Worm (Caenorhabditis elegans) whole organism, mixed stage, embryonic: ENCODE results near the gene sart-3.
A peak's percentile ranks its signal among the peaks of the same experiment; 100 is the strongest.

ENCODE experiments used
- M03D4.4 ChIP-seq: sonication (generic microtip); optimal IDR thresholded peaks from 2 replicates; lab custom pipeline; 2017; ENCODE audit warnings: mild to moderate bottlenecking, missing genetic modification characterization, missing compliant biosample characterization
- blmp-1 ChIP-seq: fragments of 150-350 bp; optimal IDR thresholded peaks from 2 replicates; lab custom pipeline; 2014; ENCODE audit warnings: missing biosample characterization, missing genetic modification characterization
- ceh-39 ChIP-seq: fragments of 150-350 bp; optimal IDR thresholded peaks from 2 replicates; lab custom pipeline; 2014; ENCODE audit warnings: missing biosample characterization, missing genetic modification characterization
- ceh-83 ChIP-seq: fragments of 200-800 bp; sonication (Bioruptor generic); optimal IDR thresholded peaks from 2 replicates; lab custom pipeline; 2018; ENCODE audit warnings: mild to moderate bottlenecking, missing genetic modification characterization, missing compliant biosample characterization
- ces-1 ChIP-seq: fragments of 150-350 bp; optimal IDR thresholded peaks from 2 replicates; lab custom pipeline; 2014; ENCODE audit warnings: missing biosample characterization, missing genetic modification reagents, missing genetic modification characterization
- cnd-1 ChIP-seq: fragments of 200-800 bp; sonication (Bioruptor generic); optimal IDR thresholded peaks from 2 replicates; lab custom pipeline; 2018; ENCODE audit warnings: mild to moderate bottlenecking, missing genetic modification characterization, missing compliant biosample characterization
- drap-1 ChIP-seq: fragments of 200-800 bp; sonication (Bioruptor generic); optimal IDR thresholded peaks from 3 replicates; lab custom pipeline; 2018; ENCODE audit warnings: mild to moderate bottlenecking, missing genetic modification characterization, missing compliant biosample characterization
- elt-1 ChIP-seq: sonication (generic microtip); optimal IDR thresholded peaks from 2 replicates; lab custom pipeline; 2017; ENCODE audit warnings: missing genetic modification characterization, mild to moderate bottlenecking, missing compliant biosample characterization, antibody characterized with exemption, moderate library complexity, borderline replicate concordance; ENCODE audit not compliant: insufficient read depth
- elt-3 ChIP-seq: fragments of 150-350 bp; optimal IDR thresholded peaks from 2 replicates; lab custom pipeline; 2014; ENCODE audit warnings: missing biosample characterization, missing genetic modification characterization
- flh-1 ChIP-seq: fragments of 200-800 bp; sonication (Bioruptor generic); optimal IDR thresholded peaks from 2 replicates; lab custom pipeline; 2018; ENCODE audit warnings: mild to moderate bottlenecking, missing genetic modification characterization, moderate library complexity, missing compliant biosample characterization
- ham-2 ChIP-seq: fragments of 200-800 bp; sonication (Bioruptor generic); optimal IDR thresholded peaks from 2 replicates; lab custom pipeline; 2018; ENCODE audit warnings: mild to moderate bottlenecking, missing genetic modification characterization, missing compliant biosample characterization
- hlh-1 ChIP-seq: fragments of 150-350 bp; optimal IDR thresholded peaks from 2 replicates; lab custom pipeline; 2014; ENCODE audit warnings: missing biosample characterization, missing genetic modification reagents, missing genetic modification characterization
- lin-32 ChIP-seq: fragments of 200-800 bp; sonication (Bioruptor generic); optimal IDR thresholded peaks from 2 replicates; lab custom pipeline; 2018; ENCODE audit warnings: mild to moderate bottlenecking, missing genetic modification characterization, missing compliant biosample characterization
- lsy-2 ChIP-seq: fragments of 150-350 bp; optimal IDR thresholded peaks from 2 replicates; lab custom pipeline; 2014; ENCODE audit warnings: missing biosample characterization, missing genetic modification characterization
- mab-5 ChIP-seq: fragments of 150-350 bp; optimal IDR thresholded peaks from 2 replicates; lab custom pipeline; 2014; ENCODE audit warnings: missing biosample characterization, missing genetic modification characterization
- mep-1 ChIP-seq: fragments of 150-350 bp; optimal IDR thresholded peaks from 2 replicates; lab custom pipeline; 2017; ENCODE audit warnings: missing biosample characterization, missing genetic modification reagents, missing genetic modification characterization, inconsistent platforms
- mls-2 ChIP-seq: sonication (generic microtip); optimal IDR thresholded peaks from 2 replicates; lab custom pipeline; 2016; ENCODE audit warnings: mild to moderate bottlenecking, missing genetic modification characterization, moderate library complexity, missing compliant biosample characterization
- nhr-12 ChIP-seq: fragments of 150-350 bp; optimal IDR thresholded peaks from 2 replicates; lab custom pipeline; 2014; ENCODE audit warnings: missing biosample characterization, missing genetic modification characterization
- nhr-2 ChIP-seq: fragments of 150-350 bp; optimal IDR thresholded peaks from 2 replicates; lab custom pipeline; 2014; ENCODE audit warnings: missing biosample characterization, missing genetic modification characterization
- nhr-237 ChIP-seq: fragments of 150-350 bp; optimal IDR thresholded peaks from 2 replicates; lab custom pipeline; 2014; ENCODE audit warnings: missing biosample characterization, missing genetic modification characterization
- nhr-28 ChIP-seq: fragments of 150-350 bp; optimal IDR thresholded peaks from 2 replicates; lab custom pipeline; 2014; ENCODE audit warnings: missing biosample characterization, missing genetic modification characterization
- nhr-76 ChIP-seq: sonication (generic microtip); optimal IDR thresholded peaks from 2 replicates; lab custom pipeline; 2017; ENCODE audit warnings: missing biosample characterization, missing genetic modification characterization
- pha-4 ChIP-seq: fragments of 150-350 bp; optimal IDR thresholded peaks from 2 replicates; lab custom pipeline; 2018; ENCODE audit warnings: missing biosample characterization, missing genetic modification reagents, missing genetic modification characterization
- snpc-4 ChIP-seq: fragments of 150-350 bp; optimal IDR thresholded peaks from 2 replicates; lab custom pipeline; 2014; ENCODE audit warnings: missing biosample characterization, missing genetic modification characterization
- sptf-1 ChIP-seq: sonication (generic microtip); optimal IDR thresholded peaks from 2 replicates; lab custom pipeline; 2017; ENCODE audit warnings: mild to moderate bottlenecking, missing genetic modification characterization, moderate library complexity, missing compliant biosample characterization
- tbx-8 ChIP-seq: fragments of 200-800 bp; sonication (Bioruptor generic); optimal IDR thresholded peaks from 2 replicates; lab custom pipeline; 2018; ENCODE audit warnings: mild to moderate bottlenecking, missing genetic modification characterization, moderate library complexity, missing compliant biosample characterization
- unc-120 ChIP-seq: sonication (generic microtip); optimal IDR thresholded peaks from 2 replicates; lab custom pipeline; 2017; ENCODE audit warnings: missing genetic modification characterization, missing compliant biosample characterization; ENCODE audit not compliant: poor library complexity, severe bottlenecking
- unc-62 ChIP-seq: fragments of 150-350 bp; optimal IDR thresholded peaks from 2 replicates; lab custom pipeline; 2014; ENCODE audit warnings: missing biosample characterization, missing genetic modification reagents, missing genetic modification characterization
- zip-8 ChIP-seq: fragments of 150-350 bp; optimal IDR thresholded peaks from 2 replicates; lab custom pipeline; 2014; ENCODE audit warnings: missing biosample characterization, missing genetic modification characterization
- ztf-11 ChIP-seq: fragments of 150-350 bp; optimal IDR thresholded peaks from 2 replicates; lab custom pipeline; 2014; ENCODE audit warnings: missing biosample characterization, missing genetic modification characterization

Gene sart-3

ce11 chrIV:11351563-11351962, 18.8 kb upstream of the sart-3 start:
- TF ChIP-seq hlh-1 (tag; lab: Kevin White, UChicago) (no peak), lin-32 (GFP tag; lab: Kevin White, UChicago) (no peak), ces-1 (GFP tag; lab: Kevin White, UChicago) (no peak), nhr-12 (tag; lab: Kevin White, UChicago) (no peak), unc-120 (tag; lab: Kevin White, UChicago) (no peak), mab-5 (tag; lab: Kevin White, UChicago) (no peak), blmp-1 (tag; lab: Kevin White, UChicago) (no peak), nhr-28 (tag; lab: Kevin White, UChicago) (no peak), mep-1 (tag; lab: Kevin White, UChicago) (no peak), sptf-1 (tag; lab: Kevin White, UChicago) (no peak), nhr-76 (tag; lab: Kevin White, UChicago) (no peak), M03D4.4 (tag; lab: Kevin White, UChicago) (no peak), snpc-4 (no peak), mls-2 (tag; lab: Kevin White, UChicago) (no peak)

- TF ChIP-seq unc-62 (peak; percentile 65), unc-120 (tag; lab: Kevin White, UChicago) (peak; percentile 19), hlh-1 (tag; lab: Kevin White, UChicago) (peak; percentile 39), elt-1 (no peak), ceh-39 (tag; lab: Kevin White, UChicago) (no peak), nhr-28 (tag; lab: Kevin White, UChicago) (no peak), drap-1 (GFP tag; lab: Kevin White, UChicago) (no peak), blmp-1 (tag; lab: Kevin White, UChicago) (no peak)
Measured at ce11 chrIV:11350809-11351208, 18.0 kb upstream of the sart-3 start.

- no peak for TF ChIP-seq ham-2 (GFP tag; lab: Kevin White, UChicago)
- peak; percentile 21 for TF ChIP-seq ces-1 (GFP tag; lab: Kevin White, UChicago)
Measured at ce11 chrIV:11349747-11350146, 17.0 kb upstream of the sart-3 start.

ce11 chrIV:11348822-11349221, 16.1 kb upstream of the sart-3 start:
- TF ChIP-seq ham-2 (GFP tag; lab: Kevin White, UChicago) (no peak), cnd-1 (no peak), sptf-1 (tag; lab: Kevin White, UChicago) (no peak), nhr-237 (tag; lab: Kevin White, UChicago) (no peak), nhr-2 (tag; lab: Kevin White, UChicago) (no peak)

ce11 chrIV:11347275-11347674, 14.5 kb upstream of the sart-3 start:
- TF ChIP-seq hlh-1 (tag; lab: Kevin White, UChicago), result no peak
- no peak for TF ChIP-seq snpc-4
- no peak for TF ChIP-seq pha-4
- no peak for TF ChIP-seq blmp-1 (tag; lab: Kevin White, UChicago)
- TF ChIP-seq elt-3 (tag; lab: Kevin White, UChicago), result no peak
- no peak for TF ChIP-seq zip-8
- TF ChIP-seq nhr-28 (tag; lab: Kevin White, UChicago), result no peak
- TF ChIP-seq cnd-1, result no peak
- no peak for TF ChIP-seq sptf-1 (tag; lab: Kevin White, UChicago)
- TF ChIP-seq nhr-237 (tag; lab: Kevin White, UChicago), result no peak
- no peak for TF ChIP-seq nhr-2 (tag; lab: Kevin White, UChicago)
- TF ChIP-seq nhr-12 (tag; lab: Kevin White, UChicago), result no peak
- TF ChIP-seq tbx-8 (GFP tag; lab: Kevin White, UChicago), result no peak
- TF ChIP-seq unc-120 (tag; lab: Kevin White, UChicago), result no peak
- TF ChIP-seq flh-1 (GFP tag; lab: Kevin White, UChicago), result no peak
- no peak for TF ChIP-seq ztf-11

- TF ChIP-seq lsy-2 (tag; lab: Kevin White, UChicago) (no peak), blmp-1 (tag; lab: Kevin White, UChicago) (no peak), drap-1 (GFP tag; lab: Kevin White, UChicago) (no peak), snpc-4 (no peak), nhr-2 (tag; lab: Kevin White, UChicago) (no peak), elt-1 (no peak), mls-2 (tag; lab: Kevin White, UChicago) (no peak), mep-1 (tag; lab: Kevin White, UChicago) (no peak), lin-32 (GFP tag; lab: Kevin White, UChicago) (no peak), hlh-1 (tag; lab: Kevin White, UChicago) (no peak), pha-4 (no peak), unc-62 (no peak), ceh-83 (GFP tag; lab: Kevin White, UChicago) (no peak), M03D4.4 (tag; lab: Kevin White, UChicago) (no peak)
Measured at ce11 chrIV:11344288-11344687, 11.5 kb upstream of the sart-3 start.
